Worm (Caenorhabditis elegans): ENCODE results near the gene fbxb-61.

ce11 chrV:19354506-19354905 is 50.6 kb downstream of the fbxb-61 start:
- TF ChIP-seq lsy-2 (tag; optimal IDR thresholded peaks at IDR 0.05) (no peak), mdl-1 (tag; optimal IDR thresholded peaks at IDR 0.05) (no peak), nhr-11 (tag; optimal IDR thresholded peaks at IDR 0.05) (no peak), aly-2 (tag; optimal IDR thresholded peaks at IDR 0.05) (no peak), nhr-77 (tag; optimal IDR thresholded peaks at IDR 0.05) (no peak), nhr-23 (tag; optimal IDR thresholded peaks at IDR 0.05) (no peak), lin-39 (tag; optimal IDR thresholded peaks at IDR 0.05) (no peak), snpc-4 (tag; optimal IDR thresholded peaks at IDR 0.05) (no peak), unc-62 (GFP tag; optimal IDR thresholded peaks at IDR 0.05) (no peak), lin-13 (GFP tag; optimal IDR thresholded peaks at IDR 0.05) (no peak), nhr-10 (tag; optimal IDR thresholded peaks at IDR 0.05) (no peak), ztf-1 (GFP tag; conservative IDR thresholded peaks at IDR 0.05) (no peak)

Data from whole organism, L2 larva.